Worm (Caenorhabditis elegans): ENCODE measurements around the gene T07A5.7.

Gene T07A5.7

ce11 chrIII:10311016-10311415 lies at the start of gene T07A5.7:
T07A5.7 (minus strand) TSS chrIII:10311116.
- no peak for TF ChIP-seq unc-120 (tag; optimal IDR thresholded peaks at IDR 0.05; ENCODE audit: poor library complexity, severe bottlenecking)
- TF ChIP-seq lsy-2 (tag; optimal IDR thresholded peaks at IDR 0.05): no peak
- TF ChIP-seq ceh-83 (GFP tag; optimal IDR thresholded peaks at IDR 0.05): no peak
- no peak for TF ChIP-seq M03D4.4 (tag; optimal IDR thresholded peaks at IDR 0.05)
- TF ChIP-seq tbx-8 (GFP tag; optimal IDR thresholded peaks at IDR 0.05): no peak
- no peak for TF ChIP-seq sem-2 (GFP tag; optimal IDR thresholded peaks at IDR 0.05)
- no peak for TF ChIP-seq unc-39 (tag; optimal IDR thresholded peaks at IDR 0.05)
- TF ChIP-seq mls-2 (tag; optimal IDR thresholded peaks at IDR 0.05): no peak
- TF ChIP-seq ceh-43 (GFP tag; optimal IDR thresholded peaks at IDR 0.05): no peak
- TF ChIP-seq snpc-4 (tag; optimal IDR thresholded peaks at IDR 0.05): no peak
- no peak for TF ChIP-seq drap-1 (GFP tag; optimal IDR thresholded peaks at IDR 0.05)
- TF ChIP-seq flh-1 (GFP tag; optimal IDR thresholded peaks at IDR 0.05): no peak
- no peak for TF ChIP-seq nhr-12 (tag; optimal IDR thresholded peaks at IDR 0.05)
- TF ChIP-seq lin-13 (tag; optimal IDR thresholded peaks at IDR 0.05): no peak
- TF ChIP-seq ham-2 (GFP tag; optimal IDR thresholded peaks at IDR 0.05): no peak

ce11 chrIII:10359916-10360315 lies 49.0 kb upstream of the T07A5.7 start:
- TF ChIP-seq sem-2 (GFP tag; optimal IDR thresholded peaks at IDR 0.05): no peak
- peak; percentile 24 for TF ChIP-seq ces-1 (GFP tag; optimal IDR thresholded peaks at IDR 0.05)

ce11 chrIII:10358751-10359150 lies 47.8 kb upstream of the T07A5.7 start:
- peak; percentile 21 for TF ChIP-seq ces-1 (GFP tag; optimal IDR thresholded peaks at IDR 0.05)
- TF ChIP-seq mep-1 (tag; optimal IDR thresholded peaks at IDR 0.05): no peak

ce11 chrIII:10357598-10358186 lies 46.8 kb upstream of the T07A5.7 start, which contains the start of gene umps-1:
umps-1 (minus strand) TSS chrIII:10357648.
- TF ChIP-seq lin-13 (tag; optimal IDR thresholded peaks at IDR 0.05) (no peak), elt-1 (tag; optimal IDR thresholded peaks at IDR 0.05; ENCODE audit: borderline replicate concordance, insufficient read depth) (no peak), zip-8 (tag; optimal IDR thresholded peaks at IDR 0.05) (peak; percentile 93), lsy-2 (tag; optimal IDR thresholded peaks at IDR 0.05) (peak; percentile 94)

ce11 chrIII:10355382-10355781 lies 44.5 kb upstream of the T07A5.7 start, which contains the start of gene spp-1:
spp-1 (minus strand) TSS chrIII:10355668.
- TF ChIP-seq lin-32 (GFP tag; optimal IDR thresholded peaks at IDR 0.05) (no peak), sem-2 (GFP tag; optimal IDR thresholded peaks at IDR 0.05) (no peak), flh-1 (GFP tag; optimal IDR thresholded peaks at IDR 0.05) (no peak), ces-1 (GFP tag; optimal IDR thresholded peaks at IDR 0.05) (no peak), snpc-4 (tag; optimal IDR thresholded peaks at IDR 0.05) (no peak), ceh-83 (GFP tag; optimal IDR thresholded peaks at IDR 0.05) (no peak), ham-2 (GFP tag; optimal IDR thresholded peaks at IDR 0.05) (no peak), lsy-2 (tag; optimal IDR thresholded peaks at IDR 0.05) (no peak), M03D4.4 (tag; optimal IDR thresholded peaks at IDR 0.05) (no peak), tbx-8 (GFP tag; optimal IDR thresholded peaks at IDR 0.05) (no peak), elt-1 (tag; optimal IDR thresholded peaks at IDR 0.05; ENCODE audit: borderline replicate concordance, insufficient read depth) (no peak)

- TF ChIP-seq mab-5 (tag; optimal IDR thresholded peaks at IDR 0.05) (no peak), ztf-11 (tag; optimal IDR thresholded peaks at IDR 0.05) (no peak), ces-1 (GFP tag; optimal IDR thresholded peaks at IDR 0.05) (no peak), nhr-28 (tag; optimal IDR thresholded peaks at IDR 0.05) (no peak), lin-13 (tag; optimal IDR thresholded peaks at IDR 0.05) (no peak), nhr-237 (tag; optimal IDR thresholded peaks at IDR 0.05) (no peak), bed-3 (GFP tag; optimal IDR thresholded peaks at IDR 0.05) (no peak), lsy-2 (tag; optimal IDR thresholded peaks at IDR 0.05) (no peak), ceh-39 (tag; optimal IDR thresholded peaks at IDR 0.05) (no peak), unc-62 (GFP tag; optimal IDR thresholded peaks at IDR 0.05) (no peak), drap-1 (GFP tag; optimal IDR thresholded peaks at IDR 0.05) (no peak), lin-32 (GFP tag; optimal IDR thresholded peaks at IDR 0.05) (no peak), M03D4.4 (tag; optimal IDR thresholded peaks at IDR 0.05) (no peak)
Observed at ce11 chrIII:10354591-10354990, 43.7 kb upstream of the T07A5.7 start.
